Worm (Caenorhabditis elegans): ENCODE measurements around the gene srg-40.
A peak's percentile ranks its signal among the peaks of the same experiment; 100 is the strongest.

srg-40 gene

DNA sequence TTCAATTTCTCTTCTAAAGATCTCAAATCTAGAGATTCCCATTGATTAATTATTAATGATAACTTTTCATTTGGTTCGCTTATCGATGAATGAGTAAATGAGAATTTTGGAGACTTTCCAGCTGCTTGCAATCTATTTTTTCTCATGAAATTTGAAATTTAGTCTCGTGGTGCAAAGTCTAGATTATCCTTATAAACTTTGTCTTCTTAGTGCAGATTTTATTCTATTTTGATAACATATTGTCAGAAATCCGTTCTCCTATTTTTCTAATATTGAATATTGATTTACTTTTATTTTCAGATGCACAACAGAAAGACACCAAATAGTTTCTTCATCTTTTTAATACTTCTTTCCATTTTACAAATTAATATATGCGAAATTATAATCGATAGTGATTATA, 26.6 kb upstream of the srg-40 start, which contains the start of gene lgc-49:
TSS of gene lgc-49 (plus strand) at position 301 of the 400 bp plus-strand sequence.
- TF ChIP-seq jun-1 (tag; optimal IDR thresholded peaks at IDR 0.05) = no peak
- no peak for TF ChIP-seq elt-2 (tag; optimal IDR thresholded peaks at IDR 0.05)
- TF ChIP-seq hmg-11 (tag; optimal IDR thresholded peaks at IDR 0.05) = no peak
- no peak for TF ChIP-seq mdl-1 (tag; optimal IDR thresholded peaks at IDR 0.05)
- TF ChIP-seq nhr-43 (tag; optimal IDR thresholded peaks at IDR 0.05; ENCODE audit: poor library complexity, severe bottlenecking) = no peak
- no peak for TF ChIP-seq fos-1 (tag; optimal IDR thresholded peaks at IDR 0.05)
- TF ChIP-seq elt-1 (tag; optimal IDR thresholded peaks at IDR 0.05) = no peak
- no peak for TF ChIP-seq aly-2 (tag; optimal IDR thresholded peaks at IDR 0.05)
- TF ChIP-seq unc-62 (GFP tag; optimal IDR thresholded peaks at IDR 0.05) = no peak
- TF ChIP-seq nhr-77 (tag; optimal IDR thresholded peaks at IDR 0.05) = no peak
- TF ChIP-seq fkh-2 (tag; optimal IDR thresholded peaks at IDR 0.05) = no peak
- no peak for TF ChIP-seq eor-1 (tag; optimal IDR thresholded peaks at IDR 0.05)
- TF ChIP-seq zag-1 (tag; optimal IDR thresholded peaks at IDR 0.05) = no peak
- TF ChIP-seq R02D3.7 (tag; optimal IDR thresholded peaks at IDR 0.05) = no peak
- TF ChIP-seq fkh-10 (GFP tag; optimal IDR thresholded peaks at IDR 0.05) = no peak
- no peak for TF ChIP-seq nhr-25 (tag; optimal IDR thresholded peaks at IDR 0.05)
- TF ChIP-seq ceh-9 (tag; optimal IDR thresholded peaks at IDR 0.05) = no peak

DNA sequence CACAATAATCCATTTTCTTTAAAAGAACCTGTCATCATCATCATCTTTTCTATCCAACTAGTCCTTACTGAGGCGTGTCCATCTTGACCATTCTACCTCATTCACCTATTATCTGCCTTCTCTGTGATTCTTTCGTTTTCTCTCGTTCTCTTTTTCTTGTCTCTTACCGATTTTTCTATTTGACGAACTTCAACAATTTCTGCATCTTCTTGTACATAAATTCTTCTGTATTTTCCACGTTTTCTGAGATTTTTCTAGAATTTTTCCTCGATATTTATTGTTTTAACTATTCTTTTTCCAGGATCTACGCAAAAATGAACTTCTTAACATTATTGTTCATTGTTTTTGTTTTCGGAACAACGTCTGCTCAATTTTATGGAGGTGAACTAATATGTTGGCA, 18.6 kb upstream of the srg-40 start, which contains the start of gene cnc-10:
TSS of gene cnc-10 (plus strand) at position 301 of the 400 bp plus-strand sequence.
- TF ChIP-seq sea-2 (GFP tag; optimal IDR thresholded peaks at IDR 0.05) = no peak
- no peak for TF ChIP-seq zag-1 (tag; optimal IDR thresholded peaks at IDR 0.05)
- TF ChIP-seq nhr-43 (tag; optimal IDR thresholded peaks at IDR 0.05; ENCODE audit: poor library complexity, severe bottlenecking) = no peak
- TF ChIP-seq nhr-28 (tag; optimal IDR thresholded peaks at IDR 0.05) = no peak
- TF ChIP-seq nhr-25 (tag; optimal IDR thresholded peaks at IDR 0.05) = no peak
- no peak for TF ChIP-seq pha-4 (tag; optimal IDR thresholded peaks at IDR 0.05)

DNA sequence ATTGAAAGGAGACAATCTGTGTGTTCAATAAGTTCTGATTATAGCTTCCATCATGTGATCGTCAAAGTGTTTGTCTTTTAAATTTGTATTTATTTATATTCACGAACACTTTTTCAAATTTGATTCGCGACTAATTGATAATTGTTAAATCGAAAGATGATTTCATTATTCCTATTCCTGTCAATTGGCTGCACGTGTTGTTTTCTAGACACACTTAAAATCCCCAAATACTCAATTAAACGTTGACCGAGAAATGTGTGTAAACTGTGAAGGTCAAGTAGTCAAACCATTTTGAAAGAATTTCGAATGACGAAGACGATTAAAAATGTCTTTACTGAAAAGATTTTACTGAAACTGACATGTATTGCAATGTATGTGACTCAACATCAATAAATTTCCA, 16.6 kb upstream of the srg-40 start:
- TF ChIP-seq eor-1 (tag; optimal IDR thresholded peaks at IDR 0.05) = no peak
- no peak for TF ChIP-seq nhr-77 (tag; optimal IDR thresholded peaks at IDR 0.05)
- TF ChIP-seq lin-15B (tag; optimal IDR thresholded peaks at IDR 0.05) = no peak

DNA sequence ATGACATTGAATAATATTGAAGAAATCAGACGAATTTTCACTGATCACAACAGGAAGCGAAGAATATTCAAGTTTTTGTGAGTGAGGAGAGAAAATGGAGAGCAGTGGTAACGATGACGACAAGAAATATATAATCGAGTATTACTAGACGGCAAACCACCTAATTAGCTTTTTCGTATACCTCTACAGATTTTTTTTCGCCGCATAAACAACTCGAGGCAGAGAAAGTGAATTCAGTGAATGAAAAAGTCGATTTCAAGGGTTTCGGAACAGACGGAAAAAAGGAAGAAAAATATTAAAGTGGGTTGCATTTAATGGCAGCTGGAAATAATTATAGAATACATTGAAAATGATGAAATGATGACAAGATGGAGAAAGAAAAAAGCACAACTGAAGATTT, 13.2 kb upstream of the srg-40 start, which contains the start of gene gpa-1:
TSS of gene gpa-1 (minus strand) at position 101 of the 400 bp plus-strand sequence.
- TF ChIP-seq lsy-12 (tag; optimal IDR thresholded peaks at IDR 0.05) (no peak), fkh-2 (tag; optimal IDR thresholded peaks at IDR 0.05) (no peak), snpc-4 (tag; optimal IDR thresholded peaks at IDR 0.05) (no peak), R02D3.7 (tag; optimal IDR thresholded peaks at IDR 0.05) (no peak), tbx-2 (tag; optimal IDR thresholded peaks at IDR 0.05) (no peak), unc-62 (GFP tag; optimal IDR thresholded peaks at IDR 0.05) (no peak), fkh-10 (GFP tag; optimal IDR thresholded peaks at IDR 0.05) (no peak), nhr-28 (tag; optimal IDR thresholded peaks at IDR 0.05) (no peak), lin-15B (tag; optimal IDR thresholded peaks at IDR 0.05) (no peak), elt-1 (tag; optimal IDR thresholded peaks at IDR 0.05) (no peak), nhr-25 (tag; optimal IDR thresholded peaks at IDR 0.05) (no peak)

DNA sequence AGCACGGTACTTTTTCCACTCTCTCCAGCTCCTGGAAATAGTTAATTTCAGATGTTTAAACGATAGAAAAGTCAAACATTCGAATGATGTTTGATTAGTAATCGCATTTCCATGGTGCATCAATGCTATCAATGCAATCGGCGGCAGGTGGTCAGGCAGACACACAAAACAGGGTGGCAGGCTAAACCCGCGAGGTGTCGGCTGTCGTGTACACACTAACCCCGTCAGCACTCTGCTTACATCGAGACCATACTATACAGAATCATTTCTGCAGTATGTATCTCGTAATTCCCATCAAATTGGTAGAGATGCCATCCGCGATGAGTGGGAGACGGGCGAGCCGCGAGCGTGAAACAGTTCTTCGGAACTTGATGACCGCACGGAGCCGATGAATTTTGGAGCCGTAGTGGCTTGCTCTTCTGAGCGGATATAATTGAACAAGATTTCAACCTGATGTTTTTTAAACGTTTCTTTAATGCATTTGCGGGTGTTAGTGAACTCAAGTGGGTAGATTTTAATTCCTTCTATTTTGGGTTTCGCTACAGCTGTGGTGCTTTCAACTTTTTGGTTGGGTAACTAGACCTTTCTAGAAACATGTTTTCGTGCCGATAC, 12.4 kb upstream of the srg-40 start:
- TF ChIP-seq elt-2 (tag; optimal IDR thresholded peaks at IDR 0.05) (peak; percentile 76), ama-1 (optimal IDR thresholded peaks at IDR 0.05) (peak; percentile 47), snpc-4 (tag; optimal IDR thresholded peaks at IDR 0.05) (peak; percentile 97), R02D3.7 (tag; optimal IDR thresholded peaks at IDR 0.05) (peak; percentile 5), pqm-1 (tag; optimal IDR thresholded peaks at IDR 0.05) (peak; percentile 65), nhr-43 (tag; optimal IDR thresholded peaks at IDR 0.05; ENCODE audit: poor library complexity, severe bottlenecking) (peak; percentile 61), nhr-77 (tag; optimal IDR thresholded peaks at IDR 0.05) (peak; percentile 38), nfya-1 (tag; optimal IDR thresholded peaks at IDR 0.05; ENCODE audit: insufficient read depth) (peak; percentile 14)

DNA sequence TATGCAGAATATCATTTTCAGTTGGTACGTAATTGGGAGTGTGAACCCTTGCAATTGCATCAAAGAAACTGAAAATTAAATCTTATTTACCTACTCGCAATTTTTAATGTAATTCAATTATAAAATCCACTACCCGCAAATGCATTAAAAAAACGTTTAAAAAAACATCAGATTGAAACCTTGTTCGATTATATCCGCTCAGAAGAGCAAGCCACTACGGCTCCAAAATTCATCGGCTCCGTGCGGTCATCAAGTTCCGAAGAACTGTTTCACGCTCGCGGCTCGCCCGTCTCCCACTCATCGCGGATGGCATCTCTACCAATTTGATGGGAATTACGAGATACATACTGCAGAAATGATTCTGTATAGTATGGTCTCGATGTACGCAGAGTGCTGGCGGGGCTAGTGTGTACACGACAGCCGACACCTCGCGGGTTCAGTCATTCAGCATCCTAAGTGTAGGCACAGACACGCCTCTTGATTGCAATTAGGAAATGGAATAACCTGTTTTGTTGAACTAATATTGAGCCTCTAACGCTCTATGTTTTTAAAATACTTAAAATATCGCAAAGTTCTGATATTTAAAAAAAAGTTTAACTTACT, 11.1 kb upstream of the srg-40 start:
- peak; percentile 2 for TF ChIP-seq nhr-77 (tag; optimal IDR thresholded peaks at IDR 0.05)
- TF ChIP-seq nhr-43 (tag; optimal IDR thresholded peaks at IDR 0.05; ENCODE audit: poor library complexity, severe bottlenecking) = peak; percentile 35
- TF ChIP-seq snpc-4 (tag; optimal IDR thresholded peaks at IDR 0.05) = peak; percentile 93
- TF ChIP-seq pqm-1 (tag; optimal IDR thresholded peaks at IDR 0.05) = peak; percentile 23
- peak; percentile 29 for TF ChIP-seq nhr-25 (tag; optimal IDR thresholded peaks at IDR 0.05)
- peak; percentile 27 for TF ChIP-seq elt-2 (tag; optimal IDR thresholded peaks at IDR 0.05)
- peak; percentile 6 for TF ChIP-seq ama-1 (optimal IDR thresholded peaks at IDR 0.05)
